Worm (Caenorhabditis elegans): Measurements from ENCODE around the gene exos-8.

ce11 chrII:6741428-6741827 is at the start of gene exos-8:
- peak; percentile 12 for TF ChIP-seq him-1 (tag; optimal IDR thresholded peaks at IDR 0.05)
- no peak for TF ChIP-seq dao-5 (tag; optimal IDR thresholded peaks at IDR 0.05)
- no peak for TF ChIP-seq W03F9.2 (tag; optimal IDR thresholded peaks at IDR 0.05)
